Worm (Caenorhabditis elegans) whole organism, L4/young adult: ENCODE results near the gene Y14H12B.2.

Source experiments
- W03F9.2 ChIP-seq: fragments of 150-350 bp; optimal IDR thresholded peaks from 2 replicates; lab custom pipeline; 2014; ENCODE audit warnings: missing biosample characterization, missing genetic modification characterization
- dao-5 ChIP-seq: sonication (generic microtip); optimal IDR thresholded peaks from 2 replicates; lab custom pipeline; 2016; ENCODE audit warnings: missing genotype, missing genetic modification characterization, moderate library complexity, missing compliant biosample characterization
- him-1 ChIP-seq: sonication (generic microtip); optimal IDR thresholded peaks from 2 replicates; lab custom pipeline; 2016; ENCODE audit warnings: missing genotype, missing genetic modification reagents, missing genetic modification characterization, missing compliant biosample characterization

Y14H12B.2 gene

ce11 chrII:3910737-3911136 lies 22.8 kb downstream of the Y14H12B.2 start, which contains the start of gene bcmo-2:
bcmo-2 (minus strand) TSS chrII:3910837.
- no peak for TF ChIP-seq W03F9.2

- TF ChIP-seq W03F9.2: no peak
- no peak for TF ChIP-seq him-1
- no peak for TF ChIP-seq dao-5
Measured at ce11 chrII:3909301-3909700, 24.2 kb downstream of the Y14H12B.2 start.

ce11 chrII:3908135-3908534 lies 25.4 kb downstream of the Y14H12B.2 start:
- TF ChIP-seq him-1 (no peak), W03F9.2 (no peak), dao-5 (no peak)

ce11 chrII:3906615-3907190 lies 26.8 kb downstream of the Y14H12B.2 start, which contains the start of the genes F53C3.11 and fbxb-103:
F53C3.11 (minus strand) TSS chrII:3906715.
fbxb-103 (plus strand) TSS chrII:3907140.
- TF ChIP-seq dao-5 (no peak), him-1 (no peak), W03F9.2 (no peak)

- TF ChIP-seq him-1: no peak
- no peak for TF ChIP-seq W03F9.2
- TF ChIP-seq dao-5: no peak
Measured at ce11 chrII:3902798-3903197, 30.7 kb downstream of the Y14H12B.2 start, which contains the start of gene F53C3.3. F53C3.3 (plus strand) TSS chrII:3902856.

ce11 chrII:3901108-3901507 lies 32.4 kb downstream of the Y14H12B.2 start, which contains the start of gene F53C3.4:
F53C3.4 (plus strand) TSS chrII:3901408.
- TF ChIP-seq W03F9.2 (no peak), him-1 (no peak), dao-5 (no peak)

ce11 chrII:3897758-3898494 lies 35.6 kb downstream of the Y14H12B.2 start, which contains the start of gene F53C3.6:
F53C3.6 (plus strand) TSS chrII:3898142.
- no peak for TF ChIP-seq him-1
- TF ChIP-seq W03F9.2: no peak
- TF ChIP-seq dao-5: no peak

ce11 chrII:3896920-3897319 lies 36.6 kb downstream of the Y14H12B.2 start:
- TF ChIP-seq dao-5 (no peak), him-1 (no peak), W03F9.2 (no peak)

ce11 chrII:3894755-3895154 lies 38.8 kb downstream of the Y14H12B.2 start, which contains the start of gene F53C3.7:
F53C3.7 (plus strand) TSS chrII:3895055.
- TF ChIP-seq dao-5 (no peak), W03F9.2 (no peak), him-1 (no peak)

- TF ChIP-seq dao-5 (no peak), him-1 (no peak), W03F9.2 (no peak)
Measured at ce11 chrII:3893911-3894310, 39.6 kb downstream of the Y14H12B.2 start.

ce11 chrII:3891124-3891523 lies 42.4 kb downstream of the Y14H12B.2 start, which contains the start of gene F53C3.8:
F53C3.8 (plus strand) TSS chrII:3891424.
- no peak for TF ChIP-seq W03F9.2
- no peak for TF ChIP-seq him-1
- TF ChIP-seq dao-5: no peak
